Worm (Caenorhabditis elegans) whole organism, L2 larva: ENCODE measurements around the gene cyp-14A4.
A peak's percentile ranks its signal among the peaks of the same experiment; 100 is the strongest.

ENCODE experiments used
- C34F6.9 ChIP-seq: fragments of 150-350 bp; optimal IDR thresholded peaks from 2 replicates; lab custom pipeline; 2014; ENCODE audit warnings: missing biosample characterization, missing genetic modification characterization
- F13H6.1 ChIP-seq: sonication (generic microtip); optimal IDR thresholded peaks from 2 replicates; lab custom pipeline; 2016; ENCODE audit warnings: missing genetic modification characterization, missing compliant biosample characterization
- R02D3.7 ChIP-seq: fragments of 150-350 bp; optimal IDR thresholded peaks from 2 replicates; lab custom pipeline; 2014; ENCODE audit warnings: missing biosample characterization, missing genetic modification characterization
- Y55F3AM.14 ChIP-seq: fragments of 200-800 bp; sonication (Bioruptor generic); optimal IDR thresholded peaks from 2 replicates; lab custom pipeline; 2018; ENCODE audit warnings: mild to moderate bottlenecking, missing genetic modification characterization, missing compliant biosample characterization
- ama-1 ChIP-seq: fragments of 150-350 bp; optimal IDR thresholded peaks from 2 replicates; lab custom pipeline; 2018; ENCODE audit warnings: inconsistent platforms
- ceh-16 ChIP-seq: fragments of 150-350 bp; optimal IDR thresholded peaks from 2 replicates; lab custom pipeline; 2014; ENCODE audit warnings: missing biosample characterization, missing genetic modification characterization
- crh-2 ChIP-seq: sonication (generic microtip); optimal IDR thresholded peaks from 2 replicates; lab custom pipeline; 2017; ENCODE audit warnings: missing biosample characterization, missing genetic modification characterization
- dmd-4 ChIP-seq: sonication (generic microtip); optimal IDR thresholded peaks from 2 replicates; lab custom pipeline; 2017; ENCODE audit warnings: missing biosample characterization, missing genetic modification characterization
- egl-27 ChIP-seq: sonication (generic microtip); optimal IDR thresholded peaks from 3 replicates; lab custom pipeline; 2017; ENCODE audit warnings: missing biosample characterization, missing genetic modification reagents, missing genetic modification characterization
- elt-1 ChIP-seq: fragments of 150-350 bp; optimal IDR thresholded peaks from 2 replicates; lab custom pipeline; 2014; ENCODE audit warnings: missing biosample characterization, missing genetic modification characterization
- elt-3 ChIP-seq: sonication (generic microtip); optimal IDR thresholded peaks from 2 replicates; lab custom pipeline; 2017; ENCODE audit warnings: missing biosample characterization, missing genetic modification characterization
- fos-1 ChIP-seq: fragments of 150-350 bp; optimal IDR thresholded peaks from 2 replicates; lab custom pipeline; 2014; ENCODE audit warnings: missing biosample characterization, missing genetic modification characterization
- gmeb-1 ChIP-seq: fragments of 150-350 bp; optimal IDR thresholded peaks from 2 replicates; lab custom pipeline; 2014; ENCODE audit warnings: missing biosample characterization, missing genetic modification characterization
- lin-11 ChIP-seq: fragments of 150-350 bp; sonication (generic microtip); optimal IDR thresholded peaks from 2 replicates; lab custom pipeline; 2014; ENCODE audit warnings: missing biosample characterization, missing genetic modification characterization, inconsistent platforms, mixed read lengths
- lin-13 ChIP-seq: fragments of 150-350 bp; optimal IDR thresholded peaks from 2 replicates; lab custom pipeline; 2014; ENCODE audit warnings: missing biosample characterization, missing genetic modification reagents, missing genetic modification characterization
- lin-39 ChIP-seq: fragments of 150-350 bp; optimal IDR thresholded peaks from 2 replicates; lab custom pipeline; 2014; ENCODE audit warnings: missing biosample characterization, missing genetic modification reagents, missing genetic modification characterization
- lsy-2 ChIP-seq, 2 experiments: fragments of 150-350 bp in 1 of 2; sonication (generic microtip) in 1 of 2; optimal IDR thresholded peaks; 2 replicates each; lab custom pipeline; 2014 to 2017; ENCODE audit warnings: missing biosample characterization in 2 of 2, missing genetic modification characterization in 2 of 2
- mab-5 ChIP-seq: fragments of 150-350 bp; optimal IDR thresholded peaks from 2 replicates; lab custom pipeline; 2014; ENCODE audit warnings: missing biosample characterization, missing genetic modification characterization
- mdl-1 ChIP-seq, 2 experiments: fragments of 150-350 bp in 1 of 2; sonication (generic microtip) in 1 of 2; optimal IDR thresholded peaks; 2 replicates each; lab custom pipeline; 2017; ENCODE audit warnings: missing biosample characterization in 2 of 2, missing genetic modification characterization in 2 of 2
- nhr-11 ChIP-seq: fragments of 150-350 bp; optimal IDR thresholded peaks from 2 replicates; lab custom pipeline; 2014; ENCODE audit warnings: missing biosample characterization, missing genetic modification characterization
- nhr-12 ChIP-seq: fragments of 150-350 bp; optimal IDR thresholded peaks from 2 replicates; lab custom pipeline; 2014; ENCODE audit warnings: missing biosample characterization, missing genetic modification characterization
- nhr-21 ChIP-seq: fragments of 150-350 bp; optimal IDR thresholded peaks from 2 replicates; lab custom pipeline; 2014; ENCODE audit warnings: missing biosample characterization, missing genetic modification characterization
- nhr-23 ChIP-seq: fragments of 150-350 bp; optimal IDR thresholded peaks from 2 replicates; lab custom pipeline; 2014; ENCODE audit warnings: missing biosample characterization, missing genetic modification reagents, missing genetic modification characterization
- nhr-237 ChIP-seq: fragments of 150-350 bp; optimal IDR thresholded peaks from 2 replicates; lab custom pipeline; 2014; ENCODE audit warnings: missing biosample characterization, missing genetic modification characterization
- nhr-25 ChIP-seq: fragments of 150-350 bp; sonication (generic microtip); optimal IDR thresholded peaks from 3 replicates; lab custom pipeline; 2014; ENCODE audit warnings: missing biosample characterization, missing genetic modification characterization
- nhr-77 ChIP-seq: fragments of 150-350 bp; optimal IDR thresholded peaks from 2 replicates; lab custom pipeline; 2014; ENCODE audit warnings: missing biosample characterization, missing genetic modification characterization
- peb-1 ChIP-seq: fragments of 150-350 bp; optimal IDR thresholded peaks from 2 replicates; lab custom pipeline; 2014; ENCODE audit warnings: missing biosample characterization, missing genetic modification characterization
- sem-4 ChIP-seq: fragments of 150-350 bp; optimal IDR thresholded peaks from 2 replicates; lab custom pipeline; 2014; ENCODE audit warnings: missing biosample characterization, missing genetic modification reagents, missing genetic modification characterization
- skn-1 ChIP-seq: sonication (generic microtip); optimal IDR thresholded peaks from 2 replicates; lab custom pipeline; 2017; ENCODE audit warnings: missing biosample characterization, missing genetic modification characterization
- sma-3 ChIP-seq: sonication (generic microtip); optimal IDR thresholded peaks from 2 replicates; lab custom pipeline; 2016; ENCODE audit warnings: missing genetic modification reagents, missing genetic modification characterization, missing compliant biosample characterization
- sma-9 ChIP-seq, 2 experiments: fragments of 150-350 bp in 1 of 2; sonication (generic microtip) in 1 of 2; optimal IDR thresholded peaks; 2 replicates each; lab custom pipeline; 2014 to 2016; ENCODE audit warnings: missing genetic modification characterization in 2 of 2, mild to moderate bottlenecking in 1 of 2, missing biosample characterization in 1 of 2, missing compliant biosample characterization in 1 of 2, missing genetic modification reagents in 1 of 2, moderate library complexity in 1 of 2
- snpc-4 ChIP-seq: fragments of 150-350 bp; optimal IDR thresholded peaks from 2 replicates; lab custom pipeline; 2014; ENCODE audit warnings: missing biosample characterization, missing genetic modification characterization
- unc-39 ChIP-seq: fragments of 150-350 bp; optimal IDR thresholded peaks from 2 replicates; lab custom pipeline; 2014; ENCODE audit warnings: missing biosample characterization, missing genetic modification characterization
- unc-62 ChIP-seq: fragments of 150-350 bp; optimal IDR thresholded peaks from 2 replicates; lab custom pipeline; 2014; ENCODE audit warnings: missing biosample characterization, missing genetic modification reagents, missing genetic modification characterization
- zag-1 ChIP-seq: fragments of 150-350 bp; optimal IDR thresholded peaks from 2 replicates; lab custom pipeline; 2014; ENCODE audit warnings: missing biosample characterization, missing genetic modification characterization
- ztf-11 ChIP-seq: sonication (generic microtip); optimal IDR thresholded peaks from 2 replicates; lab custom pipeline; 2017; ENCODE audit warnings: missing biosample characterization, missing genetic modification characterization

Gene cyp-14A4

DNA sequence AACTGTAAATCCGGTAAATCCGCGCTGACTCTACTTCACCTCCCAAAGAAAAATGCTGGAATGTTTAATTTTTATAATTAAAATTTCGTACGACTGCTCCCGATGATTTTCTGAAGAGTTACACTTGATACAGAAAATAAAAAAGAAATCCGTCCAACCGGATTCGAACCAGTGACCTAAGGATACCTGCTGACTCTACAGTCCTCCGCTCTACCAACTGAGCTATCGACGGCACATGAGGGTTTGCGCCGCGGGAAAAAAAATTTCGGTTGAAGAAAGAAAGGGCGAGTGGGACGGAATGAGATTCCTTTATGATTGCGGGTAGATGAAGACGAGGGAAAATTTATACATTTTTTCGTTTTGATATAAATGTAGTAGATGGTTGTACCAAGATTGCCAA, 621 bp upstream of the cyp-14A4 start:
- TF ChIP-seq lin-11 (tag; lab: Kevin White, UChicago) (no peak), egl-27 (no peak), C34F6.9 (tag; lab: Kevin White, UChicago) (no peak), skn-1 (tag; lab: Kevin White, UChicago) (no peak), lin-13 (GFP tag; lab: Kevin White, UChicago) (no peak), unc-62 (GFP tag; lab: Kevin White, UChicago) (no peak), nhr-23 (tag; lab: Kevin White, UChicago) (no peak), lsy-2 (tag; optimal IDR thresholded peaks at IDR 0.05; lab: Kevin White, UChicago) (no peak), Y55F3AM.14 (no peak), fos-1 (tag; lab: Kevin White, UChicago) (no peak), nhr-12 (no peak)

DNA sequence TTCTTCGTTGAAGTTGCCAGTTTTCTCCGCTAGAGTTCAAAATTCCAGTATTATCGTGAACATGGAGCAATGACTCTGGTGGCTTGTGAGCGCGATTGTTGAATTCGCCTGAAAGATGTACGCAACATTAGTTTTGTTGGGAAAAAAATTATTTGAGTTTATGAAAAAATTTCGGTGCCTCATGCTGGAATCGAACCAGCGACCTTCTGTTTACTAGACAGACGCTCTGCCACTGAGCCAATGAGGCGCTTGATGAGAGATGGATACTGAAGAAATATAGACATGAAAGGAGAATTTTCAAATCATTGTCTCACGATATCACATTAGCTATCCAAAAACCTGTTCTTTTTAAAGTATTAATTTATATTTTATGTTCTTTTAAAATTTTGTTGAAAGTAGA, 535 bp downstream of the cyp-14A4 start:
- no peak for TF ChIP-seq gmeb-1 (tag; lab: Kevin White, UChicago)
- TF ChIP-seq fos-1 (tag; lab: Kevin White, UChicago): no peak
- TF ChIP-seq peb-1 (tag; lab: Kevin White, UChicago): no peak
- TF ChIP-seq mdl-1 (tag; optimal IDR thresholded peaks at IDR 0.05; lab: Kevin White, UChicago): no peak
- no peak for TF ChIP-seq lin-39 (tag; lab: Kevin White, UChicago)
- no peak for TF ChIP-seq dmd-4 (tag; lab: Kevin White, UChicago)
- TF ChIP-seq snpc-4 (tag; lab: Kevin White, UChicago): no peak
- TF ChIP-seq ztf-11 (tag; lab: Kevin White, UChicago): no peak
- TF ChIP-seq mab-5 (tag; lab: Kevin White, UChicago): no peak
- no peak for TF ChIP-seq nhr-237 (tag; lab: Kevin White, UChicago)
- TF ChIP-seq nhr-77 (tag; lab: Kevin White, UChicago): no peak
- no peak for TF ChIP-seq nhr-11 (tag; lab: Kevin White, UChicago)
- TF ChIP-seq Y55F3AM.14: no peak
- peak; percentile 1 for TF ChIP-seq nhr-21 (tag; lab: Kevin White, UChicago)
- TF ChIP-seq R02D3.7: no peak
- TF ChIP-seq elt-1 (tag; lab: Kevin White, UChicago): no peak
- no peak for TF ChIP-seq ceh-16 (tag; lab: Kevin White, UChicago)
- TF ChIP-seq crh-2 (tag; lab: Kevin White, UChicago): peak; percentile 7
- no peak for TF ChIP-seq C34F6.9 (tag; lab: Kevin White, UChicago)
- TF ChIP-seq sma-9 (GFP tag; optimal IDR thresholded peaks at IDR 0.05; lab: Kevin White, UChicago): peak; percentile 19
- TF ChIP-seq sma-9 (tag; optimal IDR thresholded peaks at IDR 0.05; lab: Kevin White, UChicago): no peak
- TF ChIP-seq unc-39 (tag; lab: Kevin White, UChicago): no peak
- no peak for TF ChIP-seq lin-11 (tag; lab: Kevin White, UChicago)
- no peak for TF ChIP-seq nhr-12
- no peak for TF ChIP-seq sem-4 (tag; lab: Kevin White, UChicago)
- no peak for TF ChIP-seq unc-62 (GFP tag; lab: Kevin White, UChicago)
- no peak for TF ChIP-seq elt-3 (tag; lab: Kevin White, UChicago)
- TF ChIP-seq, all 48 proteins: peak for 3

DNA sequence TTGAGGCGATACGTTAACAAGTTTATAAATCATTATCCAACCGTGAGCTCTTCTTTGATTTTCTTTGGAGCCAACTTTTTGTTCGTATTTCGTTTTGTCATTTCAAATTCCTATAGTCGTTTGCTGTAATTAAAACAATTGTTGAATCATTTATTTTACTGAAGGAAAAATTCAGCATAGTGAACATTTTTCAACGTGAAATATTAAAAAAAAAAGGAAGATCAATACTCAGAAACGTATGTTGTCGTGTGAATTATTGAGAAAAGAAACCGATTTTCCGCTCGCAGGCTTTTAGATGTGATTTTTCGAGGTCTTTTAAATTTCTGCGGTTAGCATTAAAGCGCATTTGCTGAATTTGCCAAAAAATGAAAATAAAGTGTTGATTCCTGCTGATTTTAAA, 5.1 kb downstream of the cyp-14A4 start, which contains the start of gene phf-33:
Gene phf-33, minus strand, starts transcription at position 101 of the 400 bp plus-strand sequence.
- TF ChIP-seq nhr-25 (tag; lab: Kevin White, UChicago) (no peak), zag-1 (tag; lab: Kevin White, UChicago) (no peak), ama-1 (lab: Kevin White, UChicago) (no peak), sma-3 (GFP tag; lab: Kevin White, UChicago) (no peak), nhr-21 (tag; lab: Kevin White, UChicago) (no peak), F13H6.1 (tag; lab: Kevin White, UChicago) (no peak), sma-9 (GFP tag; optimal IDR thresholded peaks at IDR 0.05; lab: Kevin White, UChicago) (no peak), sma-9 (tag; optimal IDR thresholded peaks at IDR 0.05; lab: Kevin White, UChicago) (no peak), Y55F3AM.14 (no peak), nhr-11 (tag; lab: Kevin White, UChicago) (no peak), lin-39 (tag; lab: Kevin White, UChicago) (no peak), elt-3 (tag; lab: Kevin White, UChicago) (no peak)

DNA sequence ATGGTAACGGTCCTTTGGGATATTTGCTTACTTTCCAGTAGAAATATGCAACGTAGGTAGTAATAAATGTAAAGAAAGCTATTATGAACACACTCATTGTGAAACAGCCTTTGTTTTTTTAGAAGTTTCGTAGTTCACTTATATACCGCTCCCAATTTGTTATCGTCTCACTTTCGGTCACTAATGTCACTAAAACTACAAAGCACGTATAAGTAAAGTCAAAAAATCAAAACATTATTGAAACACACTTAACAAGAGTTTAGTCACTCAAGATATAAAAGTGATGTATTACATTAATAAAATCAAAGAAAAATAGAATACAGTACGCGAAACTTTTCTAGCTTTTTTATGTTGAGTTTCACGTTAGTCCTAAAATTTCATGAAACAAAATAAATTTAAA, 9.9 kb downstream of the cyp-14A4 start, which contains the start of gene cyp-14A3:
Gene cyp-14A3, minus strand, starts transcription at position 101 of the 400 bp plus-strand sequence.
- TF ChIP-seq skn-1 (tag; lab: Kevin White, UChicago) (no peak), crh-2 (tag; lab: Kevin White, UChicago) (no peak)
